Worm (Caenorhabditis elegans) whole organism, early embryonic: ENCODE measurements around the gene cyp-35C1.

Source experiments
- aly-1 ChIP-seq: sonication (generic microtip); optimal IDR thresholded peaks from 2 replicates; lab custom pipeline; 2016; ENCODE audit warnings: missing genetic modification characterization, missing compliant biosample characterization
- ama-1 ChIP-seq: fragments of 150-350 bp; optimal IDR thresholded peaks from 2 replicates; lab custom pipeline; 2014
- ceh-36 ChIP-seq: sonication (generic microtip); optimal IDR thresholded peaks from 2 replicates; lab custom pipeline; 2016; ENCODE audit warnings: missing genetic modification characterization, inconsistent platforms, missing compliant biosample characterization
- flt-1 ChIP-seq: fragments of 200-800 bp; sonication (Bioruptor generic); IDR thresholded peaks from 2 replicates; pipeline ENCODE4 v1.3.6; 2022; ENCODE audit warnings: missing genetic modification characterization, missing compliant biosample characterization
- pes-1 ChIP-seq: fragments of 200-800 bp; sonication (Bioruptor generic); IDR thresholded peaks from 2 replicates; pipeline ENCODE4 v1.3.6; 2022; ENCODE audit warnings: missing genetic modification reagents, missing genetic modification characterization, missing compliant biosample characterization
- sea-1 ChIP-seq: fragments of 200-800 bp; sonication (Bioruptor generic); conservative IDR thresholded peaks from 2 replicates; pipeline ENCODE4 v1.3.6; 2022; ENCODE audit warnings: missing genetic modification characterization, missing compliant biosample characterization
- tbx-11 ChIP-seq: fragments of 200-800 bp; sonication (Bioruptor generic); IDR thresholded peaks from 2 replicates; pipeline ENCODE4 v1.3.6; 2022; ENCODE audit warnings: missing genetic modification characterization, missing compliant biosample characterization
- tra-4 ChIP-seq: sonication (generic microtip); optimal IDR thresholded peaks from 2 replicates; lab custom pipeline; 2017; ENCODE audit warnings: missing genetic modification characterization, missing compliant biosample characterization

DNA sequence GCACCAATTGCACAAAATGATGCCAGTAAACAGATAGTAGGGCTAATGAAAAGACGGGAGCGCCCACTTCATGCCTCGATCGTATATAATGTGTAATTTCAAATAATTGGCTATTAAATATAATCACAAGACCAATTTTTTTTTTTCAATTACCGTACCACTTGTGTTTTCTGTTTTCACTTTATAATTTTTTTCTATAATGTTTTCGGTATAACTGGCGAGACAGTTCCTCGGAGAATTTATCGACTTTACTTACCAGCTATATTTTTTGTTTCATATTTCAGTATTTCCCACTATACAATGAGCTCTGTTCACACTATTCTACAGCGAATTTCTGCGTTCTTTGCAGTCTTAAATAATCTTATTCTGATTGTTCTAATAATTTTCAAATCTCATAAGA, 17.9 kb upstream of the cyp-35C1 start, which contains the start of gene str-252:
- TF ChIP-seq tra-4 (tag; lab: Kevin White, UChicago) (no peak), aly-1 (tag; lab: Kevin White, UChicago) (no peak), tbx-11 (GFP tag; lab: Robert Waterston, UW) (no peak), ceh-36 (no peak), flt-1 (no peak), pes-1 (GFP tag; lab: Robert Waterston, UW) (no peak), ama-1 (lab: Kevin White, UChicago) (no peak), sea-1 (GFP tag; lab: Robert Waterston, UW) (no peak)
